Fruit fly (Drosophila melanogaster) whole organism, embryonic: ENCODE results near the gene AIMP2.
A peak's percentile ranks its signal among the peaks of the same experiment; 100 is the strongest.

ENCODE experiments used
- CG10209 ChIP-seq: fragments of 200-800 bp; sonication (Bioruptor generic); optimal IDR thresholded peaks from 3 replicates; lab custom pipeline; 2017; ENCODE audit warnings: missing biosample characterization, mild to moderate bottlenecking, missing genetic modification characterization, missing genetic modification reagents
- CG10274 ChIP-seq: fragments of 200-800 bp; sonication (Bioruptor generic); optimal IDR thresholded peaks from 3 replicates; lab custom pipeline; 2017; ENCODE audit warnings: missing biosample characterization, mild to moderate bottlenecking, missing genetic modification characterization
- CG11085 ChIP-seq: fragments of 200-800 bp; sonication (Bioruptor generic); IDR thresholded peaks from 2 replicates; pipeline ENCODE4 v1.3.6; 2022; ENCODE audit warnings: missing biosample characterization, missing genetic modification characterization
- CG11247 ChIP-seq: fragments of 200-800 bp; sonication (Bioruptor generic); IDR thresholded peaks from 2 replicates; pipeline ENCODE4 v1.3.6; 2022; ENCODE audit warnings: missing biosample characterization, missing genetic modification characterization
- CG11398 ChIP-seq: fragments of 200-800 bp; sonication (Bioruptor generic); optimal IDR thresholded peaks from 2 replicates; lab custom pipeline; 2016; ENCODE audit warnings: missing biosample characterization, missing genetic modification characterization
- CG11504 ChIP-seq: fragments of 200-800 bp; sonication (Bioruptor generic); optimal IDR thresholded peaks from 3 replicates; lab custom pipeline; 2019; ENCODE audit warnings: missing biosample characterization, mild to moderate bottlenecking, missing genetic modification characterization, moderate library complexity
- CG13287 ChIP-seq: fragments of 200-800 bp; sonication (Bioruptor generic); IDR thresholded peaks from 2 replicates; pipeline ENCODE4 v1.3.6; 2022; ENCODE audit warnings: missing biosample characterization, missing genetic modification characterization; ENCODE audit not compliant: partially characterized antibody
- CG16863 ChIP-seq: fragments of 200-800 bp; sonication (Bioruptor generic); optimal IDR thresholded peaks from 3 replicates; lab custom pipeline; 2016; ENCODE audit warnings: missing biosample characterization, missing genetic modification characterization
- CG2678 ChIP-seq: fragments of 200-800 bp; sonication (Bioruptor generic); optimal IDR thresholded peaks from 3 replicates; lab custom pipeline; 2019; ENCODE audit warnings: missing biosample characterization, mild to moderate bottlenecking, missing genetic modification characterization, moderate library complexity
- CG30431 ChIP-seq: fragments of 200-800 bp; sonication (Bioruptor generic); optimal IDR thresholded peaks from 2 replicates; lab custom pipeline; 2017; ENCODE audit warnings: missing biosample characterization, missing genetic modification characterization
- CG31224 ChIP-seq: fragments of 200-800 bp; sonication (Bioruptor generic); IDR thresholded peaks from 2 replicates; pipeline ENCODE4 v1.3.6; 2022; ENCODE audit warnings: missing biosample characterization, missing genetic modification characterization
- CG31388 ChIP-seq: fragments of 200-800 bp; sonication (Bioruptor generic); optimal IDR thresholded peaks from 2 replicates; lab custom pipeline; 2016; ENCODE audit warnings: missing biosample characterization, missing genetic modification characterization
- CG31441 ChIP-seq: fragments of 200-800 bp; sonication (Bioruptor generic); IDR thresholded peaks from 2 replicates; pipeline ENCODE4 v1.3.6; 2022; ENCODE audit warnings: missing biosample characterization, missing genetic modification characterization
- CG3407 ChIP-seq: fragments of 200-800 bp; sonication (Bioruptor generic); optimal IDR thresholded peaks from 2 replicates; lab custom pipeline; 2018; ENCODE audit warnings: missing biosample characterization, mild to moderate bottlenecking, missing genetic modification characterization
- CG3838 ChIP-seq: fragments of 200-800 bp; sonication (Bioruptor generic); optimal IDR thresholded peaks from 3 replicates; lab custom pipeline; 2016; ENCODE audit warnings: missing biosample characterization, missing genetic modification characterization
- CG42726 ChIP-seq: fragments of 200-800 bp; sonication (Bioruptor generic); IDR thresholded peaks from 2 replicates; pipeline ENCODE4 v1.3.6; 2022; ENCODE audit warnings: missing biosample characterization, missing genetic modification characterization; ENCODE audit not compliant: partially characterized antibody
- CG6689 ChIP-seq: fragments of 200-800 bp; sonication (Bioruptor generic); IDR thresholded peaks from 2 replicates; pipeline ENCODE4 v1.3.6; 2022; ENCODE audit warnings: missing biosample characterization, missing genetic modification characterization
- CG7839 ChIP-seq: fragments of 200-800 bp; sonication (Bioruptor generic); optimal IDR thresholded peaks from 3 replicates; lab custom pipeline; 2018; ENCODE audit warnings: missing biosample characterization, mild to moderate bottlenecking, missing genetic modification characterization, moderate library complexity
- CG7928 ChIP-seq: fragments of 200-800 bp; sonication (Bioruptor generic); optimal IDR thresholded peaks from 2 replicates; lab custom pipeline; 2017; ENCODE audit warnings: missing biosample characterization, mild to moderate bottlenecking, missing genetic modification characterization
- CG9215 ChIP-seq: fragments of 200-800 bp; sonication (Bioruptor generic); IDR thresholded peaks from 2 replicates; pipeline ENCODE4 v1.3.6; 2022; ENCODE audit warnings: missing biosample characterization, missing genetic modification characterization
- Dad ChIP-seq: fragments of 200-800 bp; sonication (Bioruptor generic); optimal IDR thresholded peaks from 3 replicates; lab custom pipeline; 2016; ENCODE audit warnings: missing biosample characterization, missing genetic modification characterization
- Deaf1 ChIP-seq: fragments of 200-800 bp; optimal IDR thresholded peaks from 3 replicates; lab custom pipeline; 2019; ENCODE audit warnings: missing biosample characterization, mild to moderate bottlenecking, missing genetic modification characterization, moderate library complexity
- Gsc ChIP-seq: fragments of 200-800 bp; sonication (Bioruptor generic); IDR thresholded peaks from 2 replicates; pipeline ENCODE4 v1.3.6; 2022; ENCODE audit warnings: missing biosample characterization, missing genetic modification characterization
- Gug ChIP-seq: fragments of 200-800 bp; sonication (Bioruptor generic); IDR thresholded peaks from 4 replicates; pipeline ENCODE4 v1.3.6; 2022; ENCODE audit warnings: missing biosample characterization, missing genetic modification characterization
- H15 ChIP-seq: fragments of 200-800 bp; sonication (Bioruptor generic); IDR thresholded peaks from 3 replicates; pipeline ENCODE4 v1.3.6; 2022; ENCODE audit warnings: missing biosample characterization, missing genetic modification characterization
- Hmx ChIP-seq: fragments of 200-800 bp; sonication (Bioruptor generic); optimal IDR thresholded peaks from 2 replicates; lab custom pipeline; 2016; ENCODE audit warnings: missing biosample characterization, missing genetic modification characterization
- Nf-YA ChIP-seq: fragments of 200-800 bp; sonication (Bioruptor generic); IDR thresholded peaks from 2 replicates; pipeline ENCODE4 v1.3.6; 2022; ENCODE audit warnings: missing biosample characterization, missing genetic modification characterization
- Scr ChIP-seq: fragments of 200-800 bp; sonication (Bioruptor generic); IDR thresholded peaks from 2 replicates; pipeline ENCODE4 v1.3.6; 2022; ENCODE audit warnings: missing biosample characterization, missing genetic modification characterization; ENCODE audit not compliant: partially characterized antibody
- Stat92E ChIP-seq, 3 experiments: fragments of >200 bp in 2 of 3; fragments of 200-800 bp in 1 of 3; sonication (Bioruptor generic) in 1 of 3; optimal IDR thresholded peaks; 2 replicates each; lab custom pipeline; 2017 to 2019; ENCODE audit warnings: missing biosample characterization in 3 of 3, missing genetic modification characterization in 3 of 3, mild to moderate bottlenecking in 1 of 3, moderate library complexity in 1 of 3
- caup ChIP-seq: fragments of 200-800 bp; sonication (Bioruptor generic); optimal IDR thresholded peaks from 3 replicates; lab custom pipeline; 2017; ENCODE audit warnings: missing biosample characterization, mild to moderate bottlenecking, missing genetic modification characterization, moderate library complexity; ENCODE audit not compliant: severe bottlenecking
- dimm ChIP-seq: fragments of 200-800 bp; sonication (Bioruptor generic); IDR thresholded peaks from 2 replicates; pipeline ENCODE4 v1.3.6; 2022; ENCODE audit warnings: missing biosample characterization, missing genetic modification characterization
- dmrt11E ChIP-seq: fragments of 200-800 bp; sonication (Bioruptor generic); optimal IDR thresholded peaks from 3 replicates; lab custom pipeline; 2018; ENCODE audit warnings: missing biosample characterization, mild to moderate bottlenecking, missing genetic modification characterization, moderate library complexity
- ewg ChIP-seq: fragments of 200-800 bp; sonication (Bioruptor generic); optimal IDR thresholded peaks from 3 replicates; lab custom pipeline; 2017; ENCODE audit warnings: mild to moderate bottlenecking, missing biosample characterization, missing genetic modification reagents, missing genetic modification characterization
- fd3F ChIP-seq: fragments of 200-800 bp; sonication (Bioruptor generic); optimal IDR thresholded peaks from 2 replicates; lab custom pipeline; 2018; ENCODE audit warnings: missing biosample characterization, mild to moderate bottlenecking, missing genetic modification characterization, moderate library complexity
- gfzf ChIP-seq: fragments of 200-800 bp; sonication (Bioruptor generic); optimal IDR thresholded peaks from 2 replicates; lab custom pipeline; 2016; ENCODE audit warnings: missing biosample characterization, mild to moderate bottlenecking, missing genetic modification characterization, moderate library complexity
- h ChIP-seq: fragments of >200 bp; optimal IDR thresholded peaks from 2 replicates; lab custom pipeline; 2017
- hb ChIP-seq: fragments of 200-800 bp; sonication (Bioruptor generic); IDR thresholded peaks from 3 replicates; pipeline ENCODE4 v1.3.6; 2022; ENCODE audit warnings: missing biosample characterization, missing genetic modification characterization; ENCODE audit not compliant: partially characterized antibody
- hbn ChIP-seq: fragments of 200-800 bp; sonication (Bioruptor generic); IDR thresholded peaks from 2 replicates; pipeline ENCODE4 v1.3.6; 2022; ENCODE audit warnings: missing biosample characterization, missing genetic modification characterization; ENCODE audit not compliant: partially characterized antibody
- kay ChIP-seq: fragments of 200-800 bp; sonication (Bioruptor generic); optimal IDR thresholded peaks from 2 replicates; lab custom pipeline; 2016; ENCODE audit warnings: missing biosample characterization, missing genetic modification characterization
- mld ChIP-seq: fragments of 200-800 bp; sonication (Bioruptor generic); IDR thresholded peaks from 3 replicates; pipeline ENCODE4 v1.3.6; 2022; ENCODE audit warnings: missing biosample characterization, missing genetic modification characterization; ENCODE audit not compliant: partially characterized antibody
- nerfin-1 ChIP-seq: fragments of 200-800 bp; sonication (Bioruptor generic); optimal IDR thresholded peaks from 3 replicates; lab custom pipeline; 2019; ENCODE audit warnings: missing biosample characterization, mild to moderate bottlenecking, missing genetic modification characterization, moderate library complexity
- nerfin-2 ChIP-seq: fragments of 200-800 bp; sonication (Bioruptor generic); IDR thresholded peaks from 2 replicates; pipeline ENCODE4 v1.3.6; 2022; ENCODE audit warnings: missing biosample characterization, missing genetic modification characterization; ENCODE audit not compliant: partially characterized antibody
- row ChIP-seq: fragments of 200-800 bp; sonication (Bioruptor generic); IDR thresholded peaks from 3 replicates; pipeline ENCODE4 v1.3.6; 2022; ENCODE audit warnings: missing biosample characterization, missing genetic modification characterization
- shn ChIP-seq: fragments of 200-800 bp; sonication (Bioruptor generic); optimal IDR thresholded peaks from 3 replicates; lab custom pipeline; 2016; ENCODE audit warnings: missing biosample characterization, missing genetic modification characterization
- ssp ChIP-seq: fragments of 200-800 bp; sonication (Bioruptor generic); IDR thresholded peaks from 2 replicates; pipeline ENCODE4 v1.3.6; 2022; ENCODE audit warnings: missing biosample characterization, missing genetic modification characterization
- tap ChIP-seq: fragments of 200-800 bp; optimal IDR thresholded peaks from 3 replicates; lab custom pipeline; 2019; ENCODE audit warnings: missing biosample characterization, mild to moderate bottlenecking, missing genetic modification characterization, moderate library complexity
- tll ChIP-seq, 2 experiments: fragments of 200-800 bp in 1 of 2; fragments of >200 bp in 1 of 2; sonication (Bioruptor generic) in 1 of 2; optimal IDR thresholded peaks; 2 replicates each; lab custom pipeline; 2017 to 2019; ENCODE audit warnings: missing biosample characterization in 2 of 2, missing genetic modification characterization in 2 of 2, mild to moderate bottlenecking in 1 of 2, moderate library complexity in 1 of 2
- trem ChIP-seq: fragments of 200-800 bp; optimal IDR thresholded peaks from 3 replicates; lab custom pipeline; 2019; ENCODE audit warnings: missing biosample characterization, mild to moderate bottlenecking, missing genetic modification characterization, moderate library complexity
- vnd ChIP-seq: fragments of 200-800 bp; sonication (Bioruptor generic); IDR thresholded peaks from 3 replicates; pipeline ENCODE4 v1.3.6; 2022; ENCODE audit warnings: missing biosample characterization, missing genetic modification characterization; ENCODE audit not compliant: partially characterized antibody

AIMP2 gene

DNA sequence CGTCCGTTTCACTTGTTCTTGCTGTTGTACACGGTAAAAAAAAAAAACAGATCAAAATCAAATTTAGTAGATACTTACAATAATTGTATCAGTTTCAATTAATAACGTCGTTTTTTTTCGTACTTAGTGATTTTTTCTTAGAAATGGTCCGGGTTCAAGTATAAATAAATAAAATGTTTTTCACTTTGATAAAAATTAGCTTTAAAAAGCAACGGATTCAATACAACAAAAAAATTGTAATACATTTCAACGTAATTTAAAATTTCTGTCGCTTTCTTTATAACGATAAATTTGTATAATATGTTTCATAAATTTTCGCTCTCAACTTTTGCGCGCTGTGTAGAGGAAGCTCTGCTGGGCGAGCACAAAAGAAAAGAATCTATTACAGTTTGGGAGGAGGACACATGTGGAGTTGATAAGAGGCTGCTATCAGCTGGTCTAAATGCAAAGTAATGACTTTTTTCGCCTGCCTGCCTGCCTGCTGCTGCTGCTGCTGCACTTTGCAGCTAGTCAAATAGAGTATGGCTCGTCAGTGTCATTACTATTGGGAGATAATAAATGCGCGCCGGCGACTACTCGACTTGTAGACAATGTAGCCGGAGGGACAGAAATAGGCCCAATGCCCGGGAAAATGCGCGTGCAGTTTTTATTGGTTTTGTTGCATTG is 45.4 kb upstream of the AIMP2 start (continued):
- peak; percentile 79 for TF ChIP-seq dmrt11E (tag; lab: Kevin White, UChicago)
- TF ChIP-seq CG7839 (tag; lab: Kevin White, UChicago), result peak; percentile 84
- no peak for TF ChIP-seq H15 (GFP tag; lab: Robert Waterston, UW)
- TF ChIP-seq CG3838 (GFP tag; lab: Kevin White, UChicago), result no peak
- no peak for TF ChIP-seq Nf-YA
- no peak for TF ChIP-seq nerfin-2 (GFP tag; lab: Robert Waterston, UW)
- no peak for TF ChIP-seq hb
- TF ChIP-seq CG31388 (GFP tag; lab: Kevin White, UChicago), result no peak
- TF ChIP-seq CG13287 (GFP tag; lab: Robert Waterston, UW), result no peak
- no peak for TF ChIP-seq CG31224 (GFP tag; lab: Robert Waterston, UW)
- TF ChIP-seq tap (tag; lab: Kevin White, UChicago), result peak; percentile 33
- no peak for TF ChIP-seq kay (GFP tag; lab: Kevin White, UChicago)
- TF ChIP-seq Dad (GFP tag; lab: Kevin White, UChicago), result no peak
- no peak for TF ChIP-seq CG7928 (GFP tag; lab: Kevin White, UChicago)
- peak; percentile 49 for TF ChIP-seq Hmx (GFP tag; lab: Kevin White, UChicago)
- no peak for TF ChIP-seq Scr (GFP tag; lab: Robert Waterston, UW)
- peak; percentile 47 for TF ChIP-seq CG16863 (GFP tag; lab: Kevin White, UChicago)
- peak; percentile 58 for TF ChIP-seq nerfin-1
- TF ChIP-seq CG2678, result peak; percentile 87
- peak; percentile 7 for TF ChIP-seq fd3F (GFP tag; lab: Kevin White, UChicago)
- peak; percentile 1 for TF ChIP-seq CG11398
- TF ChIP-seq Deaf1 (tag; lab: Kevin White, UChicago), result peak; percentile 31
- peak; percentile 26; the same call in 1 of the 2 replicates for TF ChIP-seq CG9215 (GFP tag; lab: Robert Waterston, UW)
- TF ChIP-seq Gug (GFP tag; lab: Robert Waterston, UW), result 0 out of 4 replicates have a peak, but pooled peaks have one; percentile 14
- no peak for TF ChIP-seq CG42726 (GFP tag; lab: Robert Waterston, UW)
- peak; percentile 47 for TF ChIP-seq CG10274 (GFP tag; lab: Kevin White, UChicago)
- TF ChIP-seq caup, result no peak
- TF ChIP-seq CG30431 (GFP tag; lab: Kevin White, UChicago), result peak; percentile 29
- TF ChIP-seq Stat92E (GFP tag; optimal IDR thresholded peaks at IDR 0.05; lab: Kevin White, UChicago), result no peak
- peak; percentile 85 for TF ChIP-seq CG11504 (tag; lab: Kevin White, UChicago)
- TF ChIP-seq trem, result peak; percentile 62
- TF ChIP-seq CG6689 (GFP tag; lab: Robert Waterston, UW), result peak; percentile 78
- TF ChIP-seq mld (GFP tag; lab: Robert Waterston, UW), result no peak
- TF ChIP-seq shn (GFP tag; lab: Kevin White, UChicago), result peak; percentile 49
- no peak for TF ChIP-seq dimm (GFP tag; lab: Robert Waterston, UW)
- TF ChIP-seq gfzf (GFP tag; lab: Kevin White, UChicago), result no peak
- TF ChIP-seq CG3407, result peak; percentile 55
- TF ChIP-seq Gsc (GFP tag; lab: Robert Waterston, UW), result no peak
- no peak for TF ChIP-seq h (lab: Kevin White, UChicago)
- no peak for TF ChIP-seq CG11085 (GFP tag; lab: Robert Waterston, UW)
- peak; percentile 76 for TF ChIP-seq CG10209 (GFP tag; lab: Kevin White, UChicago)
- peak; percentile 50 for TF ChIP-seq ewg
- no peak for TF ChIP-seq CG11247 (GFP tag; lab: Robert Waterston, UW)
- peak; percentile 19; the same call in 1 of the 2 replicates for TF ChIP-seq ssp (GFP tag; lab: Robert Waterston, UW)
- TF ChIP-seq row (GFP tag; lab: Robert Waterston, UW), result peak; percentile 67
- TF ChIP-seq vnd, result no peak
- TF ChIP-seq hbn, result no peak
- peak in 1 of 2 experiments; percentile 77 for TF ChIP-seq tll (GFP tag; optimal IDR thresholded peaks at IDR 0.05; lab: Kevin White, UChicago)
- peak; percentile 80 for TF ChIP-seq CG31441
